Worm (Caenorhabditis elegans): ENCODE results near the gene C33B4.4.

DNA sequence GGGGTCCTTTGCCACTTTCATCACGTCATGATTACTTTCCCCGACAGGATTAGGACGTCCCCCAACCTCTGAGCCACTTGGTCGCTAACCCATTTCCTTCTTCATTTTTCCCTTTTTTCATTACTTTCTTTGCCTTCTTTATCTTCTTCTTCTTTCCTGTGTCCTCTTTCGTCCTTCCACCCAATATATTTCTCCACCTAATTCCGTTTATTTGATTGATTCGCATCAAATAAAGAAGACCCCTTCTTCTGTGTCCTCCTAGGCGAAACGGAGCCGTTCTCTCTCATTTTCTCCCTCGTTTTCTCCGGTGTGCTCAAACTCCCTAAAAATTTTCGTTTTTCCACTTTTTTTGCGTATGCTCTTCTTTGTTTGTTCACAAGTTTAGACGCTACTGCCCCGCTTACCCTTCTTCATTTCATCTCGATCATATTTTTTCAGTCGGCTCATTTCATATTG is 26.5 kb upstream of the C33B4.4 start, which contains the start of gene C05D12.7:
- TF ChIP-seq ceh-20 (GFP tag; IDR thresholded peaks at IDR 0.05) (no peak), lin-38 (GFP tag; IDR thresholded peaks at IDR 0.05) (no peak), dpl-1 (GFP tag; optimal IDR thresholded peaks at IDR 0.05) (no peak), aly-2 (tag; optimal IDR thresholded peaks at IDR 0.05) (no peak)

Data from whole organism, L4 larva.